Fruit fly (Drosophila melanogaster): ENCODE data around the gene mRpL47.

Gene mRpL47

dm6 chr3R:9527907-9528842, 12.5 kb upstream of the mRpL47 start (continued):
- TF ChIP-seq D19A (tag; optimal IDR thresholded peaks at IDR 0.05) (no peak), unpg (GFP tag; optimal IDR thresholded peaks at IDR 0.05) (peak; percentile 92), ken (GFP tag; IDR thresholded peaks at IDR 0.05) (peak; percentile 79; the same call in 2 of the 3 replicates), gce (GFP tag; IDR thresholded peaks at IDR 0.05) (peak; percentile 82; the same call in 2 of the 3 replicates), p53 (GFP tag; optimal IDR thresholded peaks at IDR 0.05) (peak; percentile 86), NK7.1 (GFP tag; optimal IDR thresholded peaks at IDR 0.05) (peak; percentile 86), Aef1 (GFP tag; IDR thresholded peaks at IDR 0.05) (peak; percentile 92), HLH54F (GFP tag; optimal IDR thresholded peaks at IDR 0.05) (peak; percentile 81), CG2889 (GFP tag; IDR thresholded peaks at IDR 0.05) (peak; percentile 75; the same call in 1 of the 3 replicates), Bdp1 (GFP tag; optimal IDR thresholded peaks at IDR 0.05) (peak; percentile 72), Chrac-16 (GFP tag; optimal IDR thresholded peaks at IDR 0.05) (peak; percentile 72), CG7786 (GFP tag; optimal IDR thresholded peaks at IDR 0.05) (peak; percentile 87), Drgx (GFP tag; IDR thresholded peaks at IDR 0.05) (peak; percentile 96), odd (GFP tag; optimal IDR thresholded peaks at IDR 0.05) (peak; percentile 73), cwo (GFP tag; optimal IDR thresholded peaks at IDR 0.05) (peak; percentile 93), CG1602 (GFP tag; optimal IDR thresholded peaks at IDR 0.05) (peak; percentile 63), fd3F (GFP tag; optimal IDR thresholded peaks at IDR 0.05) (peak; percentile 78), CG16815 (GFP tag; optimal IDR thresholded peaks at IDR 0.05) (peak; percentile 52), CG16813 (GFP tag; IDR thresholded peaks at IDR 0.05; ENCODE audit: partially characterized antibody) (no peak), CG1832 (GFP tag; optimal IDR thresholded peaks at IDR 0.05) (no peak), tap (tag; optimal IDR thresholded peaks at IDR 0.05) (peak; percentile 86), Hand (GFP tag; optimal IDR thresholded peaks at IDR 0.05) (peak; percentile 67), CG18599 (GFP tag; optimal IDR thresholded peaks at IDR 0.05) (peak; percentile 97), CG8281 (tag; optimal IDR thresholded peaks at IDR 0.05) (peak; percentile 62), slou (GFP tag; optimal IDR thresholded peaks at IDR 0.05) (peak; percentile 81), sens-2 (GFP tag; IDR thresholded peaks at IDR 0.05) (peak; percentile 72), CG12299 (tag; optimal IDR thresholded peaks at IDR 0.05) (peak; percentile 66), CG5245 (GFP tag; optimal IDR thresholded peaks at IDR 0.05) (peak; percentile 82), Fer2 (tag; optimal IDR thresholded peaks at IDR 0.05) (peak; percentile 68), BEAF-32 (GFP tag; optimal IDR thresholded peaks at IDR 0.05) (no peak), HmgD (GFP tag; optimal IDR thresholded peaks at IDR 0.05) (peak; percentile 91), NC2α (GFP tag; optimal IDR thresholded peaks at IDR 0.05) (peak; percentile 21), tup (GFP tag; optimal IDR thresholded peaks at IDR 0.05) (peak; percentile 61), Ravus (GFP tag; IDR thresholded peaks at IDR 0.05) (peak; percentile 84), Mes4 (GFP tag; optimal IDR thresholded peaks at IDR 0.05) (peak; percentile 55), Rx (GFP tag; IDR thresholded peaks at IDR 0.05) (peak; percentile 81), vfl (GFP tag; optimal IDR thresholded peaks at IDR 0.05) (peak; percentile 86), CG8944 (GFP tag; optimal IDR thresholded peaks at IDR 0.05) (peak; percentile 70), CG9932 (GFP tag; IDR thresholded peaks at IDR 0.05) (peak; percentile 91), Vsx1 (GFP tag; optimal IDR thresholded peaks at IDR 0.05) (no peak), HHEX (GFP tag; optimal IDR thresholded peaks at IDR 0.05) (peak; percentile 93), esg (GFP tag; conservative IDR thresholded peaks at IDR 0.05) (peak; percentile 83), Tbp (GFP tag; optimal IDR thresholded peaks at IDR 0.05) (no peak), CG8478 (optimal IDR thresholded peaks at IDR 0.05) (no peak), org-1 (GFP tag; optimal IDR thresholded peaks at IDR 0.05) (peak; percentile 87), sqz (GFP tag; optimal IDR thresholded peaks at IDR 0.05) (no peak), ara (GFP tag; IDR thresholded peaks at IDR 0.05) (peak; percentile 74), CG14965 (GFP tag; optimal IDR thresholded peaks at IDR 0.05; ENCODE audit: borderline replicate concordance) (peak; percentile 26), sens (GFP tag) (peak; percentile 95)
